Fruit fly (Drosophila melanogaster) whole organism, embryonic: ENCODE measurements around the gene CG31219.

Experiments
- Aef1 ChIP-seq: fragments of 200-800 bp; sonication (Bioruptor generic); IDR thresholded peaks from 3 replicates; pipeline ENCODE4 v1.3.6; 2022; ENCODE audit warnings: missing biosample characterization, missing genetic modification characterization
- Asciz ChIP-seq: fragments of 200-800 bp; sonication (Bioruptor generic); optimal IDR thresholded peaks from 2 replicates; lab custom pipeline; 2017; ENCODE audit warnings: missing biosample characterization, mild to moderate bottlenecking, missing genetic modification characterization, missing genetic modification reagents
- BEAF-32 ChIP-seq: fragments of 200-800 bp; sonication (Bioruptor generic); optimal IDR thresholded peaks from 3 replicates; lab custom pipeline; 2017; ENCODE audit warnings: missing biosample characterization, missing genetic modification characterization, mild to moderate bottlenecking, moderate library complexity, missing genetic modification reagents
- Blimp-1 ChIP-seq: fragments of 200-800 bp; sonication (Bioruptor generic); optimal IDR thresholded peaks from 3 replicates; lab custom pipeline; 2018; ENCODE audit warnings: missing biosample characterization, missing genetic modification characterization, mild to moderate bottlenecking, moderate library complexity, missing genetic modification reagents
- BtbVII ChIP-seq: fragments of 200-800 bp; sonication (Bioruptor generic); optimal IDR thresholded peaks from 3 replicates; lab custom pipeline; 2017; ENCODE audit warnings: missing biosample characterization, mild to moderate bottlenecking, missing genetic modification characterization
- CG10209 ChIP-seq: fragments of 200-800 bp; sonication (Bioruptor generic); optimal IDR thresholded peaks from 3 replicates; lab custom pipeline; 2017; ENCODE audit warnings: missing biosample characterization, mild to moderate bottlenecking, missing genetic modification characterization, missing genetic modification reagents
- CG12219 ChIP-seq: fragments of 200-800 bp; sonication (Bioruptor generic); optimal IDR thresholded peaks from 3 replicates; lab custom pipeline; 2018; ENCODE audit warnings: missing biosample characterization, mild to moderate bottlenecking, missing genetic modification characterization
- CG12769 ChIP-seq: fragments of 200-800 bp; sonication (Bioruptor generic); optimal IDR thresholded peaks from 2 replicates; lab custom pipeline; 2019; ENCODE audit warnings: missing biosample characterization, mild to moderate bottlenecking, missing genetic modification characterization, moderate library complexity
- CG13624 ChIP-seq: fragments of 200-800 bp; sonication (Bioruptor generic); optimal IDR thresholded peaks from 2 replicates; lab custom pipeline; 2016; ENCODE audit warnings: missing biosample characterization, missing genetic modification characterization
- CG15269 ChIP-seq: fragments of 200-800 bp; sonication (Bioruptor generic); optimal IDR thresholded peaks from 2 replicates; lab custom pipeline; 2018; ENCODE audit warnings: missing biosample characterization, mild to moderate bottlenecking, missing genetic modification characterization, moderate library complexity
- CG17612 ChIP-seq: fragments of 200-800 bp; sonication (Bioruptor generic); IDR thresholded peaks from 2 replicates; pipeline ENCODE4 v1.3.6; 2022; ENCODE audit warnings: missing biosample characterization, missing genetic modification characterization
- CG3065 ChIP-seq: fragments of 200-800 bp; sonication (Bioruptor generic); optimal IDR thresholded peaks from 2 replicates; lab custom pipeline; 2016; ENCODE audit warnings: missing biosample characterization, missing genetic modification characterization
- CG31388 ChIP-seq: fragments of 200-800 bp; sonication (Bioruptor generic); optimal IDR thresholded peaks from 2 replicates; lab custom pipeline; 2016; ENCODE audit warnings: missing biosample characterization, missing genetic modification characterization
- CG3726 ChIP-seq: fragments of 200-800 bp; sonication (Bioruptor generic); IDR thresholded peaks from 3 replicates; pipeline ENCODE4, ENCODE4 v1.3.6; 2022; ENCODE audit warnings: missing biosample characterization, missing genetic modification characterization
- CG4707 ChIP-seq: fragments of 200-800 bp; sonication (Bioruptor generic); optimal IDR thresholded peaks from 2 replicates; lab custom pipeline; 2018; ENCODE audit warnings: missing biosample characterization, mild to moderate bottlenecking, missing genetic modification characterization, moderate library complexity
- CG4820 ChIP-seq: fragments of 200-800 bp; sonication (Bioruptor generic); optimal IDR thresholded peaks from 3 replicates; lab custom pipeline; 2016; ENCODE audit warnings: missing biosample characterization, missing genetic modification characterization
- CG5245 ChIP-seq: fragments of 200-800 bp; sonication (Bioruptor generic); optimal IDR thresholded peaks from 3 replicates; lab custom pipeline; 2016; ENCODE audit warnings: missing biosample characterization, missing genetic modification characterization
- CG6254 ChIP-seq: fragments of 200-800 bp; sonication (Bioruptor generic); optimal IDR thresholded peaks from 3 replicates; lab custom pipeline; 2017; ENCODE audit warnings: mild to moderate bottlenecking, missing biosample characterization, missing genetic modification reagents, missing genetic modification characterization
- CG6813 ChIP-seq: fragments of 200-800 bp; sonication (Bioruptor generic); optimal IDR thresholded peaks from 2 replicates; lab custom pipeline; 2017; ENCODE audit warnings: missing biosample characterization, missing genetic modification characterization, mild to moderate bottlenecking, moderate library complexity, missing genetic modification reagents
- CG7556 ChIP-seq: fragments of 200-800 bp; sonication (Bioruptor generic); optimal IDR thresholded peaks from 2 replicates; lab custom pipeline; 2017; ENCODE audit warnings: missing biosample characterization, mild to moderate bottlenecking, missing genetic modification characterization
- CG9876 ChIP-seq: fragments of 200-800 bp; sonication (Bioruptor generic); optimal IDR thresholded peaks from 2 replicates; lab custom pipeline; 2016; ENCODE audit warnings: missing biosample characterization, missing genetic modification characterization
- D ChIP-seq, 2 experiments: fragments of 200-800 bp in 1 of 2; fragments of >200 bp in 1 of 2; sonication (Bioruptor generic) in 1 of 2; optimal IDR thresholded peaks; 2 replicates in 1 of 2; 3 replicates in 1 of 2; lab custom pipeline; 2017; ENCODE audit warnings: mild to moderate bottlenecking in 1 of 2, missing biosample characterization in 1 of 2, missing genetic modification characterization in 1 of 2, missing genetic modification reagents in 1 of 2
- Deaf1 ChIP-seq: fragments of 200-800 bp; optimal IDR thresholded peaks from 3 replicates; lab custom pipeline; 2019; ENCODE audit warnings: missing biosample characterization, mild to moderate bottlenecking, missing genetic modification characterization, moderate library complexity
- Elba2 ChIP-seq: fragments of 200-800 bp; sonication (Bioruptor generic); optimal IDR thresholded peaks from 3 replicates; lab custom pipeline; 2016; ENCODE audit warnings: missing biosample characterization, missing genetic modification characterization
- Gug ChIP-seq: fragments of 200-800 bp; sonication (Bioruptor generic); IDR thresholded peaks from 4 replicates; pipeline ENCODE4 v1.3.6; 2022; ENCODE audit warnings: missing biosample characterization, missing genetic modification characterization
- HHEX ChIP-seq: fragments of 200-800 bp; sonication (Bioruptor generic); optimal IDR thresholded peaks from 3 replicates; lab custom pipeline; 2017; ENCODE audit warnings: missing biosample characterization, mild to moderate bottlenecking, missing genetic modification characterization, missing genetic modification reagents
- Hmr ChIP-seq: fragments of 200-800 bp; sonication (Bioruptor generic); optimal IDR thresholded peaks from 3 replicates; lab custom pipeline; 2017; ENCODE audit warnings: mild to moderate bottlenecking, missing biosample characterization, missing genetic modification reagents, missing genetic modification characterization
- Jarid2 ChIP-seq: fragments of 200-800 bp; sonication (Bioruptor generic); optimal IDR thresholded peaks from 3 replicates; lab custom pipeline; 2017; ENCODE audit warnings: mild to moderate bottlenecking, missing biosample characterization, missing genetic modification reagents, missing genetic modification characterization
- Med ChIP-seq: fragments of 200-800 bp; sonication (Bioruptor generic); peaks from one replicate; lab custom pipeline; 2016; ENCODE audit warnings: missing biosample characterization, missing genetic modification characterization, mild to moderate bottlenecking, inconsistent platforms, moderate library complexity
- Poxn ChIP-seq: fragments of 200-800 bp; sonication (Bioruptor generic); IDR thresholded peaks from 2 replicates; pipeline ENCODE4 v1.3.6; 2022; ENCODE audit warnings: missing biosample characterization, missing genetic modification characterization
- Ravus ChIP-seq: fragments of 200-800 bp; sonication (Bioruptor generic); IDR thresholded peaks from 2 replicates; pipeline ENCODE4 v1.3.6; 2022; ENCODE audit warnings: missing biosample characterization, missing genetic modification characterization
- Rfx ChIP-seq: fragments of 200-800 bp; sonication (Bioruptor generic); IDR thresholded peaks from 2 replicates; pipeline ENCODE4 v1.3.6; 2022; ENCODE audit warnings: missing biosample characterization, missing genetic modification characterization
- Rx ChIP-seq: fragments of 200-800 bp; sonication (Bioruptor generic); IDR thresholded peaks from 2 replicates; pipeline ENCODE4 v1.3.6; 2022; ENCODE audit warnings: missing biosample characterization, missing genetic modification characterization
- Spps ChIP-seq: fragments of 200-800 bp; sonication (Bioruptor generic); optimal IDR thresholded peaks from 2 replicates; lab custom pipeline; 2018; ENCODE audit warnings: missing biosample characterization, mild to moderate bottlenecking, missing genetic modification characterization
- Vsx1 ChIP-seq: fragments of 200-800 bp; sonication (Bioruptor generic); optimal IDR thresholded peaks from 2 replicates; lab custom pipeline; 2017; ENCODE audit warnings: missing biosample characterization, mild to moderate bottlenecking, missing genetic modification characterization, missing genetic modification reagents
- ab ChIP-seq: fragments of 200-800 bp; sonication (Bioruptor generic); optimal IDR thresholded peaks from 2 replicates; lab custom pipeline; 2016; ENCODE audit warnings: missing biosample characterization, missing genetic modification characterization
- br ChIP-seq: fragments of >200 bp; optimal IDR thresholded peaks from 2 replicates; lab custom pipeline; 2017
- crol ChIP-seq: fragments of 200-800 bp; sonication (Bioruptor generic); IDR thresholded peaks from 2 replicates; pipeline ENCODE4 v1.3.6; 2022; ENCODE audit warnings: missing biosample characterization, missing genetic modification characterization
- crp ChIP-seq, 2 experiments: fragments of 200-800 bp; sonication (Bioruptor generic); optimal IDR thresholded peaks; 2 replicates in 1 of 2; 3 replicates in 1 of 2; lab custom pipeline; 2017; ENCODE audit warnings: missing biosample characterization in 2 of 2, missing genetic modification characterization in 2 of 2, mild to moderate bottlenecking in 1 of 2, moderate library complexity in 1 of 2
- cwo ChIP-seq: fragments of 200-800 bp; sonication (Bioruptor generic); optimal IDR thresholded peaks from 3 replicates; lab custom pipeline; 2017; ENCODE audit warnings: missing biosample characterization, missing genetic modification characterization, mild to moderate bottlenecking, moderate library complexity, missing genetic modification reagents
- ems ChIP-seq: fragments of 200-800 bp; sonication (Bioruptor generic); optimal IDR thresholded peaks from 3 replicates; lab custom pipeline; 2016; ENCODE audit warnings: missing biosample characterization, missing genetic modification characterization
- fd64A ChIP-seq: fragments of 200-800 bp; sonication (Bioruptor generic); optimal IDR thresholded peaks from 3 replicates; lab custom pipeline; 2018; ENCODE audit warnings: missing biosample characterization, mild to moderate bottlenecking, missing genetic modification characterization
- fu2 ChIP-seq: fragments of 200-800 bp; sonication (Bioruptor generic); optimal IDR thresholded peaks from 2 replicates; lab custom pipeline; 2016; ENCODE audit warnings: missing biosample characterization, missing genetic modification characterization
- klu ChIP-seq: fragments of 200-800 bp; sonication (Bioruptor generic); IDR thresholded peaks from 2 replicates; pipeline ENCODE4 v1.3.6; 2022; ENCODE audit warnings: missing biosample characterization, missing genetic modification characterization
- lmd ChIP-seq: fragments of 200-800 bp; sonication (Bioruptor generic); IDR thresholded peaks from 2 replicates; pipeline ENCODE4 v1.3.6; 2022; ENCODE audit warnings: missing biosample characterization, missing genetic modification characterization
- mld ChIP-seq: fragments of 200-800 bp; sonication (Bioruptor generic); IDR thresholded peaks from 3 replicates; pipeline ENCODE4 v1.3.6; 2022; ENCODE audit warnings: missing biosample characterization, missing genetic modification characterization; ENCODE audit not compliant: partially characterized antibody
- nerfin-2 ChIP-seq: fragments of 200-800 bp; sonication (Bioruptor generic); IDR thresholded peaks from 2 replicates; pipeline ENCODE4 v1.3.6; 2022; ENCODE audit warnings: missing biosample characterization, missing genetic modification characterization; ENCODE audit not compliant: partially characterized antibody
- ro ChIP-seq: fragments of 200-800 bp; sonication (Bioruptor generic); IDR thresholded peaks from 2 replicates; pipeline ENCODE4 v1.3.6; 2022; ENCODE audit warnings: missing biosample characterization, missing genetic modification characterization
- tx ChIP-seq: fragments of 200-800 bp; sonication (Bioruptor generic); optimal IDR thresholded peaks from 2 replicates; lab custom pipeline; 2016; ENCODE audit warnings: missing biosample characterization, missing genetic modification characterization
- unpg ChIP-seq: fragments of 200-800 bp; sonication (Bioruptor generic); optimal IDR thresholded peaks from 3 replicates; lab custom pipeline; 2018; ENCODE audit warnings: missing biosample characterization, mild to moderate bottlenecking, missing genetic modification characterization, moderate library complexity
- vfl ChIP-seq: fragments of 200-800 bp; sonication (Bioruptor generic); optimal IDR thresholded peaks from 2 replicates; lab custom pipeline; 2016; ENCODE audit warnings: missing biosample characterization, missing genetic modification characterization

Gene CG31219

DNA sequence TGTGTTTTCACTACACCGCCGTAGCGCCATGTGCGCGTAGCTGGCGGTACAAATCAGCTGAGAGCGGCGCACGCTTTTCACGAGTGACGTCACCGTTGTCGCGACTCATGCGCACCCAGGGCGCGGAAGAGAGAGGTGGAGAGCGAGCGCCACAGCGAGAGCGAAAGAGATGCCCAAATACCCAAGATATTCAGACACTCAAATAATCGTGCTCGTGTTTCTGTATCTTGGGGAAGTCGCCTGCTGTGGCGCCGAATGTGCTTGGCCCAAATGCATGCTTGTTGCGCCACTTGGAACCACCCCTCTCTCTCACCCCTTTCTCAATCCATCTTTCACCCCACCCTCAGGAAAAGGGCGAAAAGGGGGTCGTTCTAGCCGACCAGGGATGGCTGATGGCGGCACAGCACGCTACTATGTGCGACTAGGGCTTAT lies 18.1 kb upstream of the CG31219 start, which contains the start of gene CG6231 (continued):
- TF ChIP-seq Poxn (GFP tag; lab: Robert Waterston, UW) = no peak
- TF ChIP-seq Med = peak; percentile 58
- no peak; the same call in 3 of the 4 replicates for TF ChIP-seq Gug (GFP tag; lab: Robert Waterston, UW)
- TF ChIP-seq CG9876 (GFP tag; lab: Kevin White, UChicago) = no peak
- TF ChIP-seq D (optimal IDR thresholded peaks at IDR 0.05; lab: Kevin White, UChicago) = no peak
- TF ChIP-seq D (GFP tag; optimal IDR thresholded peaks at IDR 0.05; lab: Kevin White, UChicago) = no peak
- TF ChIP-seq CG3726 = no peak
- no peak for TF ChIP-seq Blimp-1 (GFP tag; lab: Kevin White, UChicago)
- TF ChIP-seq CG4707 = no peak
- no peak for TF ChIP-seq CG17612 (GFP tag; lab: Robert Waterston, UW)
- no peak for TF ChIP-seq vfl (GFP tag; lab: Kevin White, UChicago)
- no peak for TF ChIP-seq CG4820 (GFP tag; lab: Kevin White, UChicago)
- TF ChIP-seq fd64A = no peak
- TF ChIP-seq mld (GFP tag; lab: Robert Waterston, UW) = no peak
- no peak for TF ChIP-seq ems (GFP tag; lab: Kevin White, UChicago)
- TF ChIP-seq unpg = no peak
- TF ChIP-seq CG7556 (GFP tag; lab: Kevin White, UChicago) = no peak
- no peak for TF ChIP-seq Aef1 (GFP tag; lab: Robert Waterston, UW)
- no peak for TF ChIP-seq CG5245 (GFP tag; lab: Kevin White, UChicago)
- TF ChIP-seq CG31388 (GFP tag; lab: Kevin White, UChicago) = no peak
- no peak for TF ChIP-seq Rfx
- no peak for TF ChIP-seq CG12219
- TF ChIP-seq HHEX (GFP tag; lab: Kevin White, UChicago) = no peak
- no peak for TF ChIP-seq fu2 (GFP tag; lab: Kevin White, UChicago)
- TF ChIP-seq tx (GFP tag; lab: Kevin White, UChicago) = no peak
- no peak for TF ChIP-seq CG10209 (GFP tag; lab: Kevin White, UChicago)
- TF ChIP-seq klu (GFP tag; lab: Robert Waterston, UW) = no peak
- TF ChIP-seq Jarid2 = no peak
- TF ChIP-seq Ravus (GFP tag; lab: Robert Waterston, UW) = no peak
- no peak for TF ChIP-seq CG3065 (GFP tag; lab: Kevin White, UChicago)
- TF ChIP-seq Vsx1 (GFP tag; lab: Kevin White, UChicago) = no peak
- no peak for TF ChIP-seq br (lab: Kevin White, UChicago)
- no peak for TF ChIP-seq Hmr (GFP tag; lab: Kevin White, UChicago)
- TF ChIP-seq nerfin-2 (GFP tag; lab: Robert Waterston, UW) = no peak
- peak in 1 of 2 experiments; percentile 75 for TF ChIP-seq crp (GFP tag; optimal IDR thresholded peaks at IDR 0.05; lab: Kevin White, UChicago)
- no peak for TF ChIP-seq Asciz (GFP tag; lab: Kevin White, UChicago)
- TF ChIP-seq BEAF-32 (GFP tag; lab: Kevin White, UChicago) = no peak
- no peak for TF ChIP-seq CG15269 (tag; lab: Kevin White, UChicago)
- peak; percentile 87 for TF ChIP-seq crol (GFP tag; lab: Robert Waterston, UW)
- TF ChIP-seq CG12769 = peak; percentile 9
- TF ChIP-seq lmd (GFP tag; lab: Robert Waterston, UW) = no peak
- TF ChIP-seq BtbVII (GFP tag; lab: Kevin White, UChicago) = peak; percentile 94
- TF ChIP-seq Rx = no peak
- no peak for TF ChIP-seq Spps (tag; lab: Kevin White, UChicago)
- no peak for TF ChIP-seq ro
- no peak for TF ChIP-seq CG6813 (GFP tag; lab: Kevin White, UChicago)
- no peak for TF ChIP-seq CG13624 (GFP tag; lab: Kevin White, UChicago)
- TF ChIP-seq cwo (GFP tag; lab: Kevin White, UChicago) = peak; percentile 80
- no peak for TF ChIP-seq CG6254 (GFP tag; lab: Kevin White, UChicago)
- TF ChIP-seq ab (GFP tag; lab: Kevin White, UChicago) = no peak
- no peak for TF ChIP-seq Elba2 (GFP tag; lab: Kevin White, UChicago)
- peak; percentile 87 for TF ChIP-seq Deaf1 (tag; lab: Kevin White, UChicago)
